Worm (Caenorhabditis elegans) whole organism, L1 larva: ENCODE measurements around the gene F18E9.7.

Experiments used
- C04F5.9 ChIP-seq: sonication (generic microtip); optimal IDR thresholded peaks from 2 replicates; lab custom pipeline; 2016; ENCODE audit warnings: missing genetic modification characterization, missing compliant biosample characterization
- C16A3.4 ChIP-seq: fragments of 150-350 bp; optimal IDR thresholded peaks from 2 replicates; lab custom pipeline; 2014; ENCODE audit warnings: missing biosample characterization, missing genetic modification characterization
- C34B4.2 ChIP-seq: sonication (generic microtip); optimal IDR thresholded peaks from 2 replicates; lab custom pipeline; 2017; ENCODE audit warnings: mild to moderate bottlenecking, missing genetic modification characterization, missing compliant biosample characterization
- F16B12.6 ChIP-seq: fragments of 150-350 bp; optimal IDR thresholded peaks from 2 replicates; lab custom pipeline; 2014; ENCODE audit warnings: missing biosample characterization, missing genetic modification characterization
- Y116A8C.19 ChIP-seq: sonication (generic microtip); optimal IDR thresholded peaks from 2 replicates; lab custom pipeline; 2016; ENCODE audit warnings: missing compliant biosample characterization, missing genetic modification characterization, borderline replicate concordance
- aha-1 ChIP-seq: fragments of 150-350 bp; optimal IDR thresholded peaks from 2 replicates; lab custom pipeline; 2014; ENCODE audit warnings: missing biosample characterization, missing genetic modification characterization
- aly-2 ChIP-seq: fragments of 150-350 bp; optimal IDR thresholded peaks from 2 replicates; lab custom pipeline; 2014; ENCODE audit warnings: missing biosample characterization, missing genetic modification characterization
- blmp-1 ChIP-seq: fragments of 150-350 bp; optimal IDR thresholded peaks from 2 replicates; lab custom pipeline; 2014; ENCODE audit warnings: missing biosample characterization, missing genetic modification characterization
- ceh-63 ChIP-seq: fragments of 200-800 bp; sonication (Bioruptor generic); optimal IDR thresholded peaks from 2 replicates; lab custom pipeline; 2018; ENCODE audit warnings: mild to moderate bottlenecking, missing genetic modification characterization, missing compliant biosample characterization
- dsc-1 ChIP-seq: sonication (generic microtip); optimal IDR thresholded peaks from 2 replicates; lab custom pipeline; 2016; ENCODE audit warnings: mild to moderate bottlenecking, missing genetic modification characterization, missing compliant biosample characterization
- efl-1 ChIP-seq, 4 experiments: fragments of 150-350 bp; optimal IDR thresholded peaks in 3 of 4; peaks in 1 of 4; 1 replicate in 1 of 4; 2 replicates in 3 of 4; lab custom pipeline; 2014; ENCODE audit warnings: missing biosample characterization in 2 of 4, missing genetic modification characterization in 2 of 4, missing genetic modification reagents in 2 of 4
- efl-3 ChIP-seq: fragments of 200-800 bp; sonication (Bioruptor generic); optimal IDR thresholded peaks from 2 replicates; lab custom pipeline; 2018; ENCODE audit warnings: mild to moderate bottlenecking, missing genetic modification characterization, missing compliant biosample characterization
- egl-13 ChIP-seq: sonication (generic microtip); optimal IDR thresholded peaks from 2 replicates; lab custom pipeline; 2016; ENCODE audit warnings: missing genotype, missing genetic modification reagents, missing genetic modification characterization, missing compliant biosample characterization
- elt-2 ChIP-seq: sonication (generic microtip); optimal IDR thresholded peaks from 2 replicates; lab custom pipeline; 2016; ENCODE audit warnings: missing genetic modification characterization, mild to moderate bottlenecking, inconsistent platforms, missing compliant biosample characterization, missing genetic modification reagents
- elt-3 ChIP-seq, 6 experiments: fragments of 150-350 bp in 1 of 6; sonication (generic microtip); optimal IDR thresholded peaks; 2 replicates each; lab custom pipeline; 2017 to 2018; ENCODE audit warnings: missing biosample characterization in 6 of 6, missing genetic modification characterization in 6 of 6, inconsistent platforms in 1 of 6
- ets-5 ChIP-seq: fragments of 200-800 bp; sonication (Bioruptor generic); IDR thresholded peaks from 2 replicates; pipeline ENCODE4 v1.3.6; 2022; ENCODE audit warnings: missing genetic modification characterization, missing compliant biosample characterization
- fkh-4 ChIP-seq: sonication (generic microtip); optimal IDR thresholded peaks from 2 replicates; lab custom pipeline; 2016; ENCODE audit warnings: missing compliant biosample characterization, missing genetic modification characterization, borderline replicate concordance
- fos-1 ChIP-seq: fragments of 150-350 bp; optimal IDR thresholded peaks from 2 replicates; lab custom pipeline; 2014; ENCODE audit warnings: missing biosample characterization, missing genetic modification characterization
- grh-1 ChIP-seq: fragments of 200-800 bp; sonication (Bioruptor generic); IDR thresholded peaks from 2 replicates; pipeline ENCODE4 v1.3.6; 2022; ENCODE audit warnings: missing genetic modification reagents, missing genetic modification characterization, missing compliant biosample characterization
- hlh-4 ChIP-seq: sonication (generic microtip); optimal IDR thresholded peaks from 2 replicates; lab custom pipeline; 2016; ENCODE audit warnings: mild to moderate bottlenecking, missing genetic modification characterization, missing compliant biosample characterization
- jun-1 ChIP-seq: fragments of 150-350 bp; optimal IDR thresholded peaks from 2 replicates; lab custom pipeline; 2014; ENCODE audit warnings: missing biosample characterization, missing genetic modification reagents, missing genetic modification characterization
- lin-14 ChIP-seq: fragments of 200-800 bp; sonication (Bioruptor generic); optimal IDR thresholded peaks from 2 replicates; lab custom pipeline; 2018; ENCODE audit warnings: mild to moderate bottlenecking, missing genetic modification characterization, moderate library complexity, missing compliant biosample characterization
- lin-15B ChIP-seq: fragments of 150-350 bp; sonication (generic microtip); optimal IDR thresholded peaks from 3 replicates; lab custom pipeline; 2014; ENCODE audit warnings: missing biosample characterization, missing genetic modification characterization
- lir-3 ChIP-seq: sonication (generic microtip); optimal IDR thresholded peaks from 2 replicates; lab custom pipeline; 2016; ENCODE audit warnings: mild to moderate bottlenecking, missing genetic modification characterization, moderate library complexity, missing compliant biosample characterization; ENCODE audit not compliant: poor library complexity
- lsy-2 ChIP-seq, 2 experiments: fragments of 150-350 bp; optimal IDR thresholded peaks; 2 replicates each; lab custom pipeline; 2014; ENCODE audit warnings: missing biosample characterization in 2 of 2, missing genetic modification characterization in 2 of 2
- mef-2 ChIP-seq: fragments of 150-350 bp; optimal IDR thresholded peaks from 2 replicates; lab custom pipeline; 2014; ENCODE audit warnings: missing biosample characterization, missing genetic modification characterization
- nhr-11 ChIP-seq: fragments of 150-350 bp; optimal IDR thresholded peaks from 2 replicates; lab custom pipeline; 2014; ENCODE audit warnings: missing biosample characterization, missing genetic modification characterization
- nhr-12 ChIP-seq: sonication (generic microtip); optimal IDR thresholded peaks from 2 replicates; lab custom pipeline; 2017; ENCODE audit warnings: missing biosample characterization, missing genetic modification characterization
- nhr-237 ChIP-seq: fragments of 150-350 bp; optimal IDR thresholded peaks from 2 replicates; lab custom pipeline; 2014; ENCODE audit warnings: missing biosample characterization, missing genetic modification characterization
- nhr-28 ChIP-seq: fragments of 150-350 bp; optimal IDR thresholded peaks from 2 replicates; lab custom pipeline; 2014; ENCODE audit warnings: missing biosample characterization, missing genetic modification characterization
- nhr-71 ChIP-seq: sonication (generic microtip); optimal IDR thresholded peaks from 2 replicates; lab custom pipeline; 2016; ENCODE audit warnings: mild to moderate bottlenecking, missing genetic modification characterization, moderate library complexity, missing compliant biosample characterization
- nhr-76 ChIP-seq: sonication (generic microtip); optimal IDR thresholded peaks from 2 replicates; lab custom pipeline; 2017; ENCODE audit warnings: missing biosample characterization, missing genetic modification characterization
- nhr-77 ChIP-seq: fragments of 150-350 bp; optimal IDR thresholded peaks from 2 replicates; lab custom pipeline; 2014; ENCODE audit warnings: missing biosample characterization, missing genetic modification characterization
- nhr-85 ChIP-seq: sonication (generic microtip); peaks from one replicate; lab custom pipeline; 2016; ENCODE audit warnings: missing genetic modification characterization, inconsistent platforms, missing compliant biosample characterization
- nhr-90 ChIP-seq: sonication (generic microtip); optimal IDR thresholded peaks from 2 replicates; lab custom pipeline; 2016; ENCODE audit warnings: mild to moderate bottlenecking, missing genetic modification characterization, missing compliant biosample characterization; ENCODE audit not compliant: poor library complexity
- pqm-1 ChIP-seq: sonication (generic microtip); optimal IDR thresholded peaks from 3 replicates; lab custom pipeline; 2017; ENCODE audit warnings: missing biosample characterization, missing genetic modification characterization
- rnt-1 ChIP-seq: sonication (generic microtip); optimal IDR thresholded peaks from 2 replicates; lab custom pipeline; 2016; ENCODE audit warnings: mild to moderate bottlenecking, missing genetic modification characterization, moderate library complexity, missing compliant biosample characterization
- sox-4 ChIP-seq: sonication (generic microtip); optimal IDR thresholded peaks from 2 replicates; lab custom pipeline; 2016; ENCODE audit warnings: missing genetic modification characterization, missing compliant biosample characterization
- sptf-1 ChIP-seq: fragments of 150-350 bp; optimal IDR thresholded peaks from 2 replicates; lab custom pipeline; 2014; ENCODE audit warnings: missing biosample characterization, missing genetic modification characterization
- swsn-7 ChIP-seq: sonication (generic microtip); optimal IDR thresholded peaks from 2 replicates; lab custom pipeline; 2016; ENCODE audit warnings: missing genetic modification characterization, missing compliant biosample characterization
- tbx-2 ChIP-seq: sonication (generic microtip); optimal IDR thresholded peaks from 2 replicates; lab custom pipeline; 2016; ENCODE audit warnings: missing genetic modification characterization, missing compliant biosample characterization
- unc-130 ChIP-seq: fragments of 150-350 bp; optimal IDR thresholded peaks from 2 replicates; lab custom pipeline; 2017; ENCODE audit warnings: missing biosample characterization, missing genetic modification characterization, inconsistent platforms
- unc-62 ChIP-seq: fragments of 150-350 bp; optimal IDR thresholded peaks from 2 replicates; lab custom pipeline; 2014; ENCODE audit warnings: missing biosample characterization, missing genetic modification reagents, missing genetic modification characterization
- unc-98 ChIP-seq: fragments of 200-800 bp; sonication (Bioruptor generic); IDR thresholded peaks from 2 replicates; pipeline ENCODE4 v1.3.6; 2022; ENCODE audit warnings: missing genetic modification characterization, missing compliant biosample characterization
- vab-15 ChIP-seq: sonication (generic microtip); optimal IDR thresholded peaks from 2 replicates; lab custom pipeline; 2017; ENCODE audit warnings: missing genotype, mild to moderate bottlenecking, missing genetic modification characterization, missing compliant biosample characterization
- xbp-1 ChIP-seq: sonication (generic microtip); optimal IDR thresholded peaks from 2 replicates; lab custom pipeline; 2016; ENCODE audit warnings: missing genetic modification characterization, missing compliant biosample characterization

Gene F18E9.7

DNA sequence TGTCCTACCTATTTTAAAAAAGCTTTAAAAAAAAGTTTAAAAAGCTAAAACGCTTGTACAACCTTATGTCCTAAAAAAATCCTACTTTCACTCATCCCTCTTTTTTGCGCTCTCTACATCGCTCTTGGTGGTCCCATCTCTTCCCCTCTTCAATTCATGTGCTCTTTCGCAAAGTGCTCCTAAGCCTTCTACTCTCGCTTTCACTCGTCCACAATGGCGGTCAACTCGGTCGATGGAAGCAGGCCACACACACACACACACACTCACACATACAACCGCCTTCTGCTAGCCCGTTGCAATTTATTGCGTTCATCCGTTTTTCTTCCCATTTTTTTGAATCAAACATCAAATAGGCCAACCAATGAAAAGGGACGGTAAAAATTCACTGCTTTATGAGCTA is 28.4 kb downstream of the F18E9.7 start (continued):
- TF ChIP-seq fkh-4 (tag; lab: Kevin White, UChicago) (no peak), efl-1 (optimal IDR thresholded peaks at IDR 0.05; lab: Kevin White, UChicago) (no peak), efl-1 (GFP tag; optimal IDR thresholded peaks at IDR 0.05 in 1 of 2; lab: Kevin White, UChicago) (peak in 1 of 2 experiments; percentile 88), rnt-1 (tag; lab: Kevin White, UChicago) (peak; percentile 43)
- TF ChIP-seq, all 84 proteins: peak for 8

DNA sequence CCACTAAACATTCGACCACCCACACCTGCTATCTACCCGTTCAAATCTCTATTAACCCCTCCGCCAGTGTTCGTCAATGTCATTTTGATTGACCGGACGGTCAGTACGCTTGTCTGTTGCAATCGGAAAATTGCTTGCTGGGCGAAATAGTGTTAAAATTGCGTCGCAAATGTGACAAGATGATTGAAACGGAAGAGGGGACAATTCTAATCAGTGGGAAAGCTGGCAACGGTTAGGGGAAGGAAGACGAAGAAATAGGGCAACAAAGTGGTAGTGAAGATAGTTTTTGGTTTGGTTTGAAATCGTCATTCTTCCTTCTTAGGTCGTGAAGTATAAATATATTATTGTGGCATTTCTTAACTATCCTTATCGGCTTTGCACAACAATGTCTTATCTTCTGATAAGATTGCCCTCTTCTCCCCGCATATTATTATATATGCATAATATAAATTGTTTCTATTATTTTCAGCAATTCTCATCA is 29.1 kb downstream of the F18E9.7 start:
- TF ChIP-seq aly-2 (no peak), sptf-1 (tag; lab: Kevin White, UChicago) (no peak), nhr-76 (tag; lab: Kevin White, UChicago) (no peak), aha-1 (tag; lab: Kevin White, UChicago) (no peak), blmp-1 (tag; lab: Kevin White, UChicago) (peak; percentile 30), elt-2 (tag; lab: Kevin White, UChicago) (peak; percentile 86), F16B12.6 (tag; lab: Kevin White, UChicago) (no peak), unc-62 (no peak), vab-15 (tag; lab: Kevin White, UChicago) (no peak), nhr-85 (tag; lab: Kevin White, UChicago) (no peak), efl-1 (optimal IDR thresholded peaks at IDR 0.05; lab: Kevin White, UChicago) (no peak), efl-1 (GFP tag; optimal IDR thresholded peaks at IDR 0.05 in 1 of 2; lab: Kevin White, UChicago) (peak in 1 of 2 experiments; percentile 4), xbp-1 (tag; lab: Kevin White, UChicago) (no peak), lir-3 (tag; lab: Kevin White, UChicago) (no peak), rnt-1 (tag; lab: Kevin White, UChicago) (no peak), unc-130 (tag; lab: Kevin White, UChicago) (no peak), C16A3.4 (tag; lab: Kevin White, UChicago) (no peak), nhr-71 (tag; lab: Kevin White, UChicago) (no peak), mef-2 (tag; lab: Kevin White, UChicago) (no peak)

DNA sequence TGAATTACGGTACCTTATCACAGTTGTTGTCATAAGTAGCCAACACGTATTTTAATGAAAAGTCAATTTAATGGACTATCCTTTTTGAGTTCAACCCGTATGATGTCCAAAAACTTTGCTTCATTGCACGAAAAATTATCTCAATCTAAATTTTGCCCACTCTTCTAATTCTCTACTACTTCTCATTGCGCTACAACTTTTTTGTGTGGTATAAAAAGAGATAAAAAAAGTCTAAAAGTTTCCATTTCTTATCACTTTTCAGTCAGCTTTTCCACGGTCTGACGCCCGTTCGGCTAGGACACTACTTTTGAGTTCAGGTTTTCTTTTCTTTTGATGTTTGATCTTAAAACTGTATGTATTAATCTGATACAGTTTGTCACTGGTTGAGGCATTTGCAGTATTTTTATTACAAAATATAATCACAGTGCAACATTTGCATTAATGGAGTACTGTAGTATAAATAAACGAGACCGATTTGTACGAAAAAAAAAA is 29.7 kb downstream of the F18E9.7 start:
- TF ChIP-seq efl-1 (optimal IDR thresholded peaks at IDR 0.05; lab: Kevin White, UChicago) (no peak), efl-1 (GFP tag; optimal IDR thresholded peaks at IDR 0.05 in 1 of 2; lab: Kevin White, UChicago) (peak in 1 of 2 experiments; percentile 55), nhr-12 (no peak), Y116A8C.19 (tag; lab: Kevin White, UChicago) (no peak), sptf-1 (tag; lab: Kevin White, UChicago) (no peak), sox-4 (tag; lab: Kevin White, UChicago) (no peak), nhr-237 (no peak), nhr-77 (no peak)

DNA sequence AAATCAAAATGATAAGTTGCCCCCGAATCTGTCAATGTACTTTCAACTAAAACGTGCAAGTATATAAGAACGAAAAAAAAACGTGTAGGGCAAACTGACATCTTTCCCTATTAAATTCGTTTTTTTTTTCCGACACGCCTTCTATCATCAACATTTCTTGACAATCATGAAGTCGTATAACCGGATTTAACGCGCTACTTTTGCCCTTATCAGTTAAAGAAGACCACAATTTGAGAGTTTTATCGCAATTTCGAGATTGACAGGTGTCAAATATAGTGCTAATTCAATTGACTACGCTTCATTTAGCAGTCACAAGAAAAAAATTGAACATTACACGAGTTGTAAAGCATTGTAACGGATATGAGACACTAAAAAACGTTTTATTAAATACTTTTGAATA is 30.4 kb downstream of the F18E9.7 start:
- no peak for TF ChIP-seq mef-2 (tag; lab: Kevin White, UChicago)
- no peak for TF ChIP-seq nhr-90 (tag; lab: Kevin White, UChicago)
- no peak for TF ChIP-seq jun-1 (tag; lab: Kevin White, UChicago)
- no peak for TF ChIP-seq unc-62
- no peak for TF ChIP-seq nhr-237
- TF ChIP-seq tbx-2 (tag; lab: Kevin White, UChicago), result no peak
- no peak for TF ChIP-seq fkh-4 (tag; lab: Kevin White, UChicago)
- TF ChIP-seq lin-15B (tag; lab: Kevin White, UChicago), result no peak
- no peak for TF ChIP-seq hlh-4 (tag; lab: Kevin White, UChicago)
- TF ChIP-seq C34B4.2, result no peak
- peak; percentile 24 for TF ChIP-seq lin-14 (GFP tag; lab: Kevin White, UChicago)
- TF ChIP-seq nhr-11, result no peak
- no peak for TF ChIP-seq lsy-2 (tag; optimal IDR thresholded peaks at IDR 0.05; lab: Kevin White, UChicago)
- no peak for TF ChIP-seq swsn-7 (tag; lab: Kevin White, UChicago)
- TF ChIP-seq nhr-28, result no peak
- peak in 3 of 6 experiments; percentile 2 to 12 (median 10) for TF ChIP-seq elt-3 (tag; optimal IDR thresholded peaks at IDR 0.05; lab: Kevin White, UChicago)
- no peak for TF ChIP-seq egl-13 (tag; lab: Kevin White, UChicago)
- no peak for TF ChIP-seq pqm-1 (tag; lab: Kevin White, UChicago)
- TF ChIP-seq fos-1 (tag; lab: Kevin White, UChicago), result no peak
- TF ChIP-seq xbp-1 (tag; lab: Kevin White, UChicago), result no peak
- TF ChIP-seq grh-1 (GFP tag; lab: Robert Waterston, UW), result no peak
- no peak for TF ChIP-seq rnt-1 (tag; lab: Kevin White, UChicago)
- no peak for TF ChIP-seq C04F5.9
- peak; percentile 40 for TF ChIP-seq nhr-85 (tag; lab: Kevin White, UChicago)
- TF ChIP-seq dsc-1 (tag; lab: Kevin White, UChicago), result no peak
- TF ChIP-seq ceh-63 (GFP tag; lab: Kevin White, UChicago), result no peak
- no peak for TF ChIP-seq efl-3 (GFP tag; lab: Kevin White, UChicago)
- no peak for TF ChIP-seq ets-5 (GFP tag; lab: Robert Waterston, UW)
- no peak for TF ChIP-seq unc-98 (GFP tag; lab: Robert Waterston, UW)
